Worm (Caenorhabditis elegans) whole organism, late embryonic: ENCODE data around the gene F09G2.1.

Source experiments
- C08G9.2 ChIP-seq: sonication (generic microtip); optimal IDR thresholded peaks from 2 replicates; lab custom pipeline; 2016; ENCODE audit warnings: mild to moderate bottlenecking, missing genetic modification characterization, moderate library complexity, missing compliant biosample characterization
- C38D4.7 ChIP-seq: fragments of 200-800 bp; sonication (Bioruptor generic); optimal IDR thresholded peaks from 2 replicates; lab custom pipeline; 2018; ENCODE audit warnings: mild to moderate bottlenecking, missing genetic modification characterization, moderate library complexity, missing compliant biosample characterization
- F13H6.1 ChIP-seq: sonication (generic microtip); optimal IDR thresholded peaks from 2 replicates; lab custom pipeline; 2016; ENCODE audit warnings: missing genetic modification characterization, missing compliant biosample characterization
- T23F11.4 ChIP-seq: fragments of 200-800 bp; sonication (Bioruptor generic); optimal IDR thresholded peaks from 2 replicates; lab custom pipeline; 2018; ENCODE audit warnings: mild to moderate bottlenecking, missing genetic modification characterization, missing compliant biosample characterization
- ama-1 ChIP-seq: fragments of 150-350 bp; optimal IDR thresholded peaks from 2 replicates; lab custom pipeline; 2014
- ceh-19 ChIP-seq: fragments of 200-800 bp; sonication (Bioruptor generic); optimal IDR thresholded peaks from 2 replicates; lab custom pipeline; 2018; ENCODE audit warnings: mild to moderate bottlenecking, missing genetic modification characterization, missing compliant biosample characterization
- ceh-24 ChIP-seq: sonication (generic microtip); optimal IDR thresholded peaks from 2 replicates; lab custom pipeline; 2016; ENCODE audit warnings: mild to moderate bottlenecking, missing genetic modification characterization, missing compliant biosample characterization
- ceh-30 ChIP-seq: fragments of 150-350 bp; optimal IDR thresholded peaks from 2 replicates; lab custom pipeline; 2014; ENCODE audit warnings: missing biosample characterization, missing genetic modification characterization
- ceh-34 ChIP-seq: sonication (generic microtip); optimal IDR thresholded peaks from 2 replicates; lab custom pipeline; 2016; ENCODE audit warnings: mild to moderate bottlenecking, missing genetic modification characterization, missing compliant biosample characterization
- ceh-45 ChIP-seq: fragments of 200-800 bp; sonication (Bioruptor generic); IDR thresholded peaks from 2 replicates; pipeline ENCODE4 v1.3.6; 2022; ENCODE audit warnings: missing genetic modification reagents, missing genetic modification characterization, missing compliant biosample characterization
- ceh-48 ChIP-seq: sonication (generic microtip); optimal IDR thresholded peaks from 2 replicates; lab custom pipeline; 2016; ENCODE audit warnings: missing genetic modification characterization, inconsistent platforms, missing compliant biosample characterization
- che-1 ChIP-seq: sonication (generic microtip); optimal IDR thresholded peaks from 2 replicates; lab custom pipeline; 2016; ENCODE audit warnings: mild to moderate bottlenecking, missing genetic modification characterization, missing compliant biosample characterization
- elt-2 ChIP-seq: sonication (generic microtip); optimal IDR thresholded peaks from 2 replicates; lab custom pipeline; 2016; ENCODE audit warnings: missing genetic modification reagents, missing genetic modification characterization, missing compliant biosample characterization
- elt-4 ChIP-seq: sonication (generic microtip); optimal IDR thresholded peaks from 2 replicates; lab custom pipeline; 2016; ENCODE audit warnings: missing genetic modification characterization, missing compliant biosample characterization
- ets-4 ChIP-seq: sonication (generic microtip); optimal IDR thresholded peaks from 2 replicates; lab custom pipeline; 2016; ENCODE audit warnings: missing genetic modification characterization, missing compliant biosample characterization
- fax-1 ChIP-seq: sonication (generic microtip); optimal IDR thresholded peaks from 2 replicates; lab custom pipeline; 2016; ENCODE audit warnings: missing genotype, missing genetic modification characterization, missing compliant biosample characterization
- fkh-10 ChIP-seq: fragments of 150-350 bp; optimal IDR thresholded peaks from 2 replicates; lab custom pipeline; 2014; ENCODE audit warnings: missing biosample characterization, missing genetic modification reagents, missing genetic modification characterization
- gmeb-2 ChIP-seq: sonication (generic microtip); optimal IDR thresholded peaks from 2 replicates; lab custom pipeline; 2016; ENCODE audit warnings: missing genetic modification characterization, inconsistent platforms, missing compliant biosample characterization
- hlh-15 ChIP-seq: sonication (generic microtip); optimal IDR thresholded peaks from 2 replicates; lab custom pipeline; 2016; ENCODE audit warnings: missing genetic modification characterization, missing compliant biosample characterization
- hlh-30 ChIP-seq: sonication (generic microtip); optimal IDR thresholded peaks from 2 replicates; lab custom pipeline; 2017; ENCODE audit warnings: antibody characterized with exemption, missing genetic modification characterization, missing compliant biosample characterization; ENCODE audit not compliant: insufficient read depth
- hlh-8 ChIP-seq: sonication (generic microtip); optimal IDR thresholded peaks from 2 replicates; lab custom pipeline; 2016; ENCODE audit warnings: missing genotype, missing genetic modification characterization, missing compliant biosample characterization
- lim-6 ChIP-seq: sonication (generic microtip); optimal IDR thresholded peaks from 2 replicates; lab custom pipeline; 2016; ENCODE audit warnings: missing genetic modification characterization, missing compliant biosample characterization
- nfya-1 ChIP-seq: sonication (generic microtip); optimal IDR thresholded peaks from 2 replicates; lab custom pipeline; 2017; ENCODE audit warnings: missing genetic modification characterization, mild to moderate bottlenecking, missing compliant biosample characterization, antibody characterized with exemption, moderate library complexity
- odd-2 ChIP-seq: sonication (generic microtip); optimal IDR thresholded peaks from 2 replicates; lab custom pipeline; 2017; ENCODE audit warnings: antibody characterized with exemption, mild to moderate bottlenecking, missing genetic modification characterization, missing compliant biosample characterization
- pag-3 ChIP-seq: sonication (generic microtip); optimal IDR thresholded peaks from 2 replicates; lab custom pipeline; 2016; ENCODE audit warnings: missing compliant biosample characterization, missing genetic modification characterization, borderline replicate concordance
- pax-1 ChIP-seq: fragments of 150-350 bp; optimal IDR thresholded peaks from 2 replicates; lab custom pipeline; 2014; ENCODE audit warnings: missing biosample characterization, missing genetic modification characterization
- pha-4 ChIP-seq: fragments of 150-350 bp; optimal IDR thresholded peaks from 2 replicates; lab custom pipeline; 2018; ENCODE audit warnings: missing biosample characterization, missing genetic modification reagents, missing genetic modification characterization
- ref-2 ChIP-seq: sonication (generic microtip); optimal IDR thresholded peaks from 2 replicates; lab custom pipeline; 2016; ENCODE audit warnings: missing genetic modification characterization, missing compliant biosample characterization
- sdc-2 ChIP-seq: sonication (generic microtip); optimal IDR thresholded peaks from 2 replicates; lab custom pipeline; 2016; ENCODE audit warnings: missing genotype, missing genetic modification characterization, missing compliant biosample characterization
- sox-4 ChIP-seq: sonication (generic microtip); optimal IDR thresholded peaks from 2 replicates; lab custom pipeline; 2017; ENCODE audit warnings: mild to moderate bottlenecking, missing genetic modification characterization, inconsistent platforms, missing compliant biosample characterization
- syd-9 ChIP-seq: sonication (generic microtip); optimal IDR thresholded peaks from 2 replicates; lab custom pipeline; 2016; ENCODE audit warnings: mild to moderate bottlenecking, missing genetic modification characterization, moderate library complexity, missing compliant biosample characterization
- tbx-2 ChIP-seq: sonication (generic microtip); optimal IDR thresholded peaks from 2 replicates; lab custom pipeline; 2016; ENCODE audit warnings: missing genetic modification characterization, missing compliant biosample characterization
- tbx-7 ChIP-seq: sonication (generic microtip); optimal IDR thresholded peaks from 2 replicates; lab custom pipeline; 2016; ENCODE audit warnings: missing genotype, missing genetic modification characterization, missing compliant biosample characterization
- unc-3 ChIP-seq, 2 experiments: fragments of 200-800 bp in 1 of 2; sonication (Bioruptor generic) in 1 of 2; sonication (generic microtip) in 1 of 2; conservative IDR thresholded peaks in 1 of 2; optimal IDR thresholded peaks in 1 of 2; 2 replicates each; pipeline versions ENCODE4 v1.3.6 to Lab custom; 2016 to 2022; ENCODE audit warnings: missing compliant biosample characterization in 2 of 2, missing genetic modification characterization in 2 of 2, missing genetic modification reagents in 1 of 2
- unc-55 ChIP-seq: sonication (generic microtip); optimal IDR thresholded peaks from 2 replicates; lab custom pipeline; 2017; ENCODE audit warnings: missing biosample characterization, missing genetic modification reagents, missing genetic modification characterization
- zip-5 ChIP-seq: sonication (generic microtip); optimal IDR thresholded peaks from 2 replicates; lab custom pipeline; 2016; ENCODE audit warnings: missing genetic modification characterization, missing compliant biosample characterization
- ztf-16 ChIP-seq: sonication (generic microtip); optimal IDR thresholded peaks from 2 replicates; lab custom pipeline; 2017; ENCODE audit warnings: missing genetic modification characterization, missing compliant biosample characterization

Gene F09G2.1

ce11 chrV:7199932-7200331, at the start of gene F09G2.1:
TSS of gene F09G2.1 (plus strand) at chrV:7200232.
- TF ChIP-seq unc-55 (GFP tag; lab: Kevin White, UChicago) (no peak), ceh-34 (tag; lab: Kevin White, UChicago) (no peak), hlh-15 (tag; lab: Kevin White, UChicago) (no peak), lim-6 (tag; lab: Kevin White, UChicago) (no peak), sox-4 (tag; lab: Kevin White, UChicago) (no peak), pha-4 (tag; lab: Kevin White, UChicago) (no peak), unc-3 (GFP tag; conservative IDR thresholded peaks at IDR 0.05; lab: Robert Waterston, UW) (no peak), unc-3 (tag; optimal IDR thresholded peaks at IDR 0.05; lab: Kevin White, UChicago) (no peak), pax-1 (no peak), hlh-30 (tag; lab: Kevin White, UChicago) (no peak), elt-4 (no peak), C38D4.7 (GFP tag; lab: Kevin White, UChicago) (no peak), ceh-48 (no peak), sdc-2 (tag; lab: Kevin White, UChicago) (no peak), ztf-16 (tag; lab: Kevin White, UChicago) (no peak)
- TF ChIP-seq, all 69 proteins: peak for 0

ce11 chrV:7150570-7150969, 49.5 kb upstream of the F09G2.1 start, which contains the start of gene F10D2.8:
TSS of gene F10D2.8 (minus strand) at chrV:7150714.
- no peak for TF ChIP-seq pag-3
- no peak for TF ChIP-seq elt-4
- TF ChIP-seq ceh-30 (tag; lab: Kevin White, UChicago): no peak
- TF ChIP-seq unc-3 (GFP tag; conservative IDR thresholded peaks at IDR 0.05; lab: Robert Waterston, UW): no peak
- no peak for TF ChIP-seq unc-3 (tag; optimal IDR thresholded peaks at IDR 0.05; lab: Kevin White, UChicago)
- TF ChIP-seq ceh-45: no peak
- TF ChIP-seq ceh-24 (tag; lab: Kevin White, UChicago): no peak
- peak; percentile 90 for TF ChIP-seq elt-2 (tag; lab: Kevin White, UChicago)

- TF ChIP-seq sdc-2 (tag; lab: Kevin White, UChicago) (no peak), C08G9.2 (tag; lab: Kevin White, UChicago) (no peak), T23F11.4 (GFP tag; lab: Kevin White, UChicago) (no peak)
Observed at ce11 chrV:7153046-7153445, 47.0 kb upstream of the F09G2.1 start, which contains the start of gene fat-7. TSS of gene fat-7 (minus strand) at chrV:7153146.

- TF ChIP-seq syd-9 (tag; lab: Kevin White, UChicago): no peak
- no peak for TF ChIP-seq gmeb-2
- no peak for TF ChIP-seq nfya-1 (tag; lab: Kevin White, UChicago)
- TF ChIP-seq C38D4.7 (GFP tag; lab: Kevin White, UChicago): no peak
- no peak for TF ChIP-seq ama-1 (lab: Kevin White, UChicago)
- no peak for TF ChIP-seq lim-6 (tag; lab: Kevin White, UChicago)
- TF ChIP-seq ets-4: no peak
- no peak for TF ChIP-seq ztf-16 (tag; lab: Kevin White, UChicago)
- no peak for TF ChIP-seq zip-5 (tag; lab: Kevin White, UChicago)
- no peak for TF ChIP-seq tbx-2
- no peak for TF ChIP-seq odd-2 (tag; lab: Kevin White, UChicago)
- no peak for TF ChIP-seq fax-1 (tag; lab: Kevin White, UChicago)
- no peak for TF ChIP-seq ref-2 (tag; lab: Kevin White, UChicago)
- no peak for TF ChIP-seq ceh-19 (GFP tag; lab: Kevin White, UChicago)
- TF ChIP-seq pag-3: no peak
- TF ChIP-seq tbx-7: no peak
- no peak for TF ChIP-seq F13H6.1 (tag; lab: Kevin White, UChicago)
Observed at ce11 chrV:7156079-7156478, 44.0 kb upstream of the F09G2.1 start, which contains the start of gene F10D2.10. TSS of gene F10D2.10 (minus strand) at chrV:7156179.

ce11 chrV:7157089-7157488, 42.9 kb upstream of the F09G2.1 start, which contains the start of gene ugt-39:
TSS of gene ugt-39 (plus strand) at chrV:7157142.
- TF ChIP-seq fkh-10 (GFP tag; lab: Kevin White, UChicago): no peak
- no peak for TF ChIP-seq ceh-30 (tag; lab: Kevin White, UChicago)
- no peak for TF ChIP-seq hlh-8 (tag; lab: Kevin White, UChicago)
- no peak for TF ChIP-seq ceh-45
- no peak for TF ChIP-seq che-1
